Worm (Caenorhabditis elegans) whole organism, late embryonic: ENCODE measurements around the gene lin-33.
A peak's percentile ranks its signal among the peaks of the same experiment; 100 is the strongest.

ENCODE experiments used
- F13H6.1 ChIP-seq: sonication (generic microtip); optimal IDR thresholded peaks from 2 replicates; lab custom pipeline; 2016; ENCODE audit warnings: missing genetic modification characterization, missing compliant biosample characterization
- K02D7.2 ChIP-seq: sonication (generic microtip); optimal IDR thresholded peaks from 2 replicates; lab custom pipeline; 2017; ENCODE audit warnings: mild to moderate bottlenecking, missing genetic modification characterization, missing compliant biosample characterization
- K09A11.1 ChIP-seq: sonication (generic microtip); optimal IDR thresholded peaks from 2 replicates; lab custom pipeline; 2017; ENCODE audit warnings: antibody characterized with exemption, mild to moderate bottlenecking, missing genetic modification characterization, missing compliant biosample characterization; ENCODE audit not compliant: insufficient read depth
- ama-1 ChIP-seq: fragments of 150-350 bp; optimal IDR thresholded peaks from 2 replicates; lab custom pipeline; 2014
- ceh-18 ChIP-seq: sonication (generic microtip); optimal IDR thresholded peaks from 2 replicates; lab custom pipeline; 2016; ENCODE audit warnings: missing genetic modification characterization, missing compliant biosample characterization
- ceh-19 ChIP-seq: fragments of 200-800 bp; sonication (Bioruptor generic); optimal IDR thresholded peaks from 2 replicates; lab custom pipeline; 2018; ENCODE audit warnings: mild to moderate bottlenecking, missing genetic modification characterization, missing compliant biosample characterization
- ceh-31 ChIP-seq: sonication (generic microtip); optimal IDR thresholded peaks from 2 replicates; lab custom pipeline; 2016; ENCODE audit warnings: missing genetic modification characterization, missing compliant biosample characterization
- ceh-34 ChIP-seq: sonication (generic microtip); optimal IDR thresholded peaks from 2 replicates; lab custom pipeline; 2016; ENCODE audit warnings: mild to moderate bottlenecking, missing genetic modification characterization, missing compliant biosample characterization
- ceh-45 ChIP-seq: fragments of 200-800 bp; sonication (Bioruptor generic); IDR thresholded peaks from 2 replicates; pipeline ENCODE4 v1.3.6; 2022; ENCODE audit warnings: missing genetic modification reagents, missing genetic modification characterization, missing compliant biosample characterization
- ceh-48 ChIP-seq: sonication (generic microtip); optimal IDR thresholded peaks from 2 replicates; lab custom pipeline; 2016; ENCODE audit warnings: missing genetic modification characterization, inconsistent platforms, missing compliant biosample characterization
- ceh-6 ChIP-seq: fragments of 200-800 bp; sonication (Bioruptor generic); optimal IDR thresholded peaks from 2 replicates; lab custom pipeline; 2018; ENCODE audit warnings: mild to moderate bottlenecking, missing genetic modification characterization, missing compliant biosample characterization
- dve-1 ChIP-seq: sonication (generic microtip); optimal IDR thresholded peaks from 2 replicates; lab custom pipeline; 2017; ENCODE audit warnings: antibody characterized with exemption, mild to moderate bottlenecking, missing genetic modification characterization, missing compliant biosample characterization
- elt-2 ChIP-seq: sonication (generic microtip); optimal IDR thresholded peaks from 2 replicates; lab custom pipeline; 2016; ENCODE audit warnings: missing genetic modification reagents, missing genetic modification characterization, missing compliant biosample characterization
- elt-4 ChIP-seq: sonication (generic microtip); optimal IDR thresholded peaks from 2 replicates; lab custom pipeline; 2016; ENCODE audit warnings: missing genetic modification characterization, missing compliant biosample characterization
- eyg-1 ChIP-seq: sonication (generic microtip); optimal IDR thresholded peaks from 2 replicates; lab custom pipeline; 2016; ENCODE audit warnings: missing genotype, missing genetic modification characterization, missing compliant biosample characterization
- hlh-13 ChIP-seq: fragments of 200-800 bp; sonication (Bioruptor generic); optimal IDR thresholded peaks from 2 replicates; lab custom pipeline; 2018; ENCODE audit warnings: mild to moderate bottlenecking, missing genetic modification characterization, missing compliant biosample characterization
- hlh-30 ChIP-seq: sonication (generic microtip); optimal IDR thresholded peaks from 2 replicates; lab custom pipeline; 2017; ENCODE audit warnings: antibody characterized with exemption, missing genetic modification characterization, missing compliant biosample characterization; ENCODE audit not compliant: insufficient read depth
- lim-6 ChIP-seq: sonication (generic microtip); optimal IDR thresholded peaks from 2 replicates; lab custom pipeline; 2016; ENCODE audit warnings: missing genetic modification characterization, missing compliant biosample characterization
- nfya-1 ChIP-seq: sonication (generic microtip); optimal IDR thresholded peaks from 2 replicates; lab custom pipeline; 2017; ENCODE audit warnings: missing genetic modification characterization, mild to moderate bottlenecking, missing compliant biosample characterization, antibody characterized with exemption, moderate library complexity
- nhr-232 ChIP-seq: sonication (generic microtip); optimal IDR thresholded peaks from 2 replicates; lab custom pipeline; 2016; ENCODE audit warnings: missing genetic modification characterization, missing compliant biosample characterization
- npax-4 ChIP-seq: sonication (generic microtip); optimal IDR thresholded peaks from 2 replicates; lab custom pipeline; 2016; ENCODE audit warnings: missing genetic modification characterization, missing compliant biosample characterization
- pax-1 ChIP-seq: fragments of 150-350 bp; optimal IDR thresholded peaks from 2 replicates; lab custom pipeline; 2014; ENCODE audit warnings: missing biosample characterization, missing genetic modification characterization
- pha-4 ChIP-seq: fragments of 150-350 bp; optimal IDR thresholded peaks from 2 replicates; lab custom pipeline; 2018; ENCODE audit warnings: missing biosample characterization, missing genetic modification reagents, missing genetic modification characterization
- pros-1 ChIP-seq: fragments of 150-350 bp; optimal IDR thresholded peaks from 2 replicates; lab custom pipeline; 2014; ENCODE audit warnings: missing biosample characterization, missing genetic modification reagents, missing genetic modification characterization
- ref-2 ChIP-seq: sonication (generic microtip); optimal IDR thresholded peaks from 2 replicates; lab custom pipeline; 2016; ENCODE audit warnings: missing genetic modification characterization, missing compliant biosample characterization
- rnt-1 ChIP-seq: sonication (generic microtip); optimal IDR thresholded peaks from 2 replicates; lab custom pipeline; 2016; ENCODE audit warnings: missing genetic modification characterization, missing compliant biosample characterization
- sox-2 ChIP-seq: fragments of 200-800 bp; sonication (Bioruptor generic); IDR thresholded peaks from 2 replicates; pipeline ENCODE4 v1.3.6; 2022; ENCODE audit warnings: missing genetic modification reagents, missing genetic modification characterization, missing compliant biosample characterization
- tbx-2 ChIP-seq: sonication (generic microtip); optimal IDR thresholded peaks from 2 replicates; lab custom pipeline; 2016; ENCODE audit warnings: missing genetic modification characterization, missing compliant biosample characterization
- tbx-7 ChIP-seq: sonication (generic microtip); optimal IDR thresholded peaks from 2 replicates; lab custom pipeline; 2016; ENCODE audit warnings: missing genotype, missing genetic modification characterization, missing compliant biosample characterization
- unc-3 ChIP-seq, 2 experiments: fragments of 200-800 bp in 1 of 2; sonication (Bioruptor generic) in 1 of 2; sonication (generic microtip) in 1 of 2; conservative IDR thresholded peaks in 1 of 2; optimal IDR thresholded peaks in 1 of 2; 2 replicates each; pipeline versions ENCODE4 v1.3.6 to Lab custom; 2016 to 2022; ENCODE audit warnings: missing compliant biosample characterization in 2 of 2, missing genetic modification characterization in 2 of 2, missing genetic modification reagents in 1 of 2
- unc-42 ChIP-seq: sonication (generic microtip); optimal IDR thresholded peaks from 2 replicates; lab custom pipeline; 2016; ENCODE audit warnings: missing genotype, missing genetic modification characterization, missing compliant biosample characterization
- unc-55 ChIP-seq: sonication (generic microtip); optimal IDR thresholded peaks from 2 replicates; lab custom pipeline; 2017; ENCODE audit warnings: missing biosample characterization, missing genetic modification reagents, missing genetic modification characterization
- unc-86 ChIP-seq: sonication (generic microtip); optimal IDR thresholded peaks from 2 replicates; lab custom pipeline; 2016; ENCODE audit warnings: missing genetic modification characterization, missing compliant biosample characterization
- zip-5 ChIP-seq: sonication (generic microtip); optimal IDR thresholded peaks from 2 replicates; lab custom pipeline; 2016; ENCODE audit warnings: missing genetic modification characterization, missing compliant biosample characterization
- ztf-16 ChIP-seq: sonication (generic microtip); optimal IDR thresholded peaks from 2 replicates; lab custom pipeline; 2017; ENCODE audit warnings: missing genetic modification characterization, missing compliant biosample characterization

The lin-33 gene

ce11 chrIV:5947555-5948151 lies 17.2 kb downstream of the lin-33 start, which contains the start of gene rps-25:
rps-25 (minus strand) TSS chrIV:5947605.
- TF ChIP-seq unc-55 (GFP tag; lab: Kevin White, UChicago) (peak; percentile 70), dve-1 (tag; lab: Kevin White, UChicago) (no peak), nfya-1 (tag; lab: Kevin White, UChicago) (peak; percentile 24)

- TF ChIP-seq dve-1 (tag; lab: Kevin White, UChicago) (no peak), npax-4 (tag; lab: Kevin White, UChicago) (no peak), pha-4 (tag; lab: Kevin White, UChicago) (no peak), sox-2 (no peak), hlh-30 (tag; lab: Kevin White, UChicago) (no peak), hlh-13 (GFP tag; lab: Kevin White, UChicago) (no peak), ref-2 (tag; lab: Kevin White, UChicago) (no peak), unc-3 (GFP tag; conservative IDR thresholded peaks at IDR 0.05; lab: Robert Waterston, UW) (no peak), unc-3 (tag; optimal IDR thresholded peaks at IDR 0.05; lab: Kevin White, UChicago) (no peak), K02D7.2 (tag; lab: Kevin White, UChicago) (no peak), ceh-34 (tag; lab: Kevin White, UChicago) (no peak), rnt-1 (tag; lab: Kevin White, UChicago) (no peak), nhr-232 (tag; lab: Kevin White, UChicago) (no peak), zip-5 (tag; lab: Kevin White, UChicago) (no peak), ama-1 (lab: Kevin White, UChicago) (no peak), tbx-7 (tag; lab: Kevin White, UChicago) (no peak)
Measured at ce11 chrIV:5948712-5949111, 18.3 kb downstream of the lin-33 start.

- TF ChIP-seq lim-6 (no peak), ceh-45 (GFP tag; lab: Robert Waterston, UW) (no peak), pros-1 (tag; lab: Kevin White, UChicago) (no peak), unc-86 (no peak), ceh-19 (GFP tag; lab: Kevin White, UChicago) (no peak), ceh-6 (no peak), sox-2 (no peak), elt-2 (tag; lab: Kevin White, UChicago) (no peak), elt-4 (tag; lab: Kevin White, UChicago) (no peak), K02D7.2 (tag; lab: Kevin White, UChicago) (no peak), F13H6.1 (tag; lab: Kevin White, UChicago) (no peak), K09A11.1 (tag; lab: Kevin White, UChicago) (no peak), pax-1 (no peak), dve-1 (tag; lab: Kevin White, UChicago) (no peak)
Measured at ce11 chrIV:5949964-5950363, 19.5 kb downstream of the lin-33 start.

ce11 chrIV:5952966-5953365 lies 22.5 kb downstream of the lin-33 start:
- TF ChIP-seq tbx-2 (tag; lab: Kevin White, UChicago) (peak; percentile 14), eyg-1 (no peak), unc-42 (tag; lab: Kevin White, UChicago) (peak; percentile 99), ceh-18 (tag; lab: Kevin White, UChicago) (peak; percentile 26), ceh-31 (peak; percentile 76), nhr-232 (tag; lab: Kevin White, UChicago) (no peak), nfya-1 (tag; lab: Kevin White, UChicago) (peak; percentile 57), ceh-48 (tag; lab: Kevin White, UChicago) (peak; percentile 93), unc-3 (GFP tag; conservative IDR thresholded peaks at IDR 0.05; lab: Robert Waterston, UW) (no peak), unc-3 (tag; optimal IDR thresholded peaks at IDR 0.05; lab: Kevin White, UChicago) (peak; percentile 7), ztf-16 (no peak)
